Worm (Caenorhabditis elegans) whole organism, L1 larva: ENCODE data around the gene B0212.3.

Experiments
- alr-1 ChIP-seq: fragments of 200-800 bp; sonication (Bioruptor generic); optimal IDR thresholded peaks from 2 replicates; lab custom pipeline; 2018; ENCODE audit warnings: borderline replicate concordance, mild to moderate bottlenecking, missing genetic modification characterization, missing compliant biosample characterization
- ama-1 ChIP-seq: fragments of 150-350 bp; optimal IDR thresholded peaks from 2 replicates; lab custom pipeline; 2014
- ces-1 ChIP-seq: fragments of 150-350 bp; optimal IDR thresholded peaks from 2 replicates; lab custom pipeline; 2014; ENCODE audit warnings: missing biosample characterization, missing genetic modification reagents, missing genetic modification characterization
- lin-15B ChIP-seq: fragments of 150-350 bp; sonication (generic microtip); optimal IDR thresholded peaks from 3 replicates; lab custom pipeline; 2014; ENCODE audit warnings: missing biosample characterization, missing genetic modification characterization
- lir-3 ChIP-seq: sonication (generic microtip); optimal IDR thresholded peaks from 2 replicates; lab custom pipeline; 2016; ENCODE audit warnings: mild to moderate bottlenecking, missing genetic modification characterization, moderate library complexity, missing compliant biosample characterization; ENCODE audit not compliant: poor library complexity
- lsy-2 ChIP-seq, 2 experiments: fragments of 150-350 bp; optimal IDR thresholded peaks; 2 replicates each; lab custom pipeline; 2014; ENCODE audit warnings: missing biosample characterization in 2 of 2, missing genetic modification characterization in 2 of 2
- mdl-1 ChIP-seq, 2 experiments: fragments of 150-350 bp; optimal IDR thresholded peaks; 2 replicates each; lab custom pipeline; 2014 to 2017; ENCODE audit warnings: missing biosample characterization in 2 of 2, missing genetic modification characterization in 2 of 2, inconsistent platforms in 1 of 2
- nhr-237 ChIP-seq: fragments of 150-350 bp; optimal IDR thresholded peaks from 2 replicates; lab custom pipeline; 2014; ENCODE audit warnings: missing biosample characterization, missing genetic modification characterization
- skn-1 ChIP-seq: fragments of 150-350 bp; optimal IDR thresholded peaks from 2 replicates; lab custom pipeline; 2014; ENCODE audit warnings: missing biosample characterization, missing genetic modification characterization
- sup-37 ChIP-seq: fragments of 200-800 bp; sonication (Bioruptor generic); optimal IDR thresholded peaks from 2 replicates; lab custom pipeline; 2018; ENCODE audit warnings: mild to moderate bottlenecking, missing genetic modification characterization, missing compliant biosample characterization
- ztf-11 ChIP-seq, 2 experiments: sonication (generic microtip); optimal IDR thresholded peaks; 2 replicates each; lab custom pipeline; 2016 to 2017; ENCODE audit warnings: missing genetic modification characterization in 2 of 2, missing biosample characterization in 1 of 2, missing compliant biosample characterization in 1 of 2

DNA sequence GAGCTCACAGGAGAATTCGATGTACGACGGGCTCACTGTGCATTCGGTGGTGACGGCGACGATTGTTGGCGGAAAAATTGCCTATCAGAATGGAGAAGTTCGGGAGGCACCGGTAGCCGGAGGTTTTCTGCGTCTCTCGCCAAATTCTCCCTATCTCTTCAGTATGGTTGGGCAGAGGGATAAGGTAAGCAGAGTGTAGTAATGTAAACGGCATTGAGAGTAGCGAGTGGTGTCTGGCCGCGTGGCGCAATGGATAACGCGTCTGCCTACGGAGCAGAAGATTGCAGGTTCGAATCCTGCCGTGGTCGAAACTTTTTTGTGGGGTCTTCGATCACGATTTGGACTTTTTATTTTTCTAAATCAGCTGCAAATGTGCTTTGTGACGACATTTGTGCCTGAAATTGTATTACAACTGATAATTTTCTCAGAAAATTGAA, 15.4 kb upstream of the B0212.3 start:
- TF ChIP-seq skn-1 (tag; lab: Kevin White, UChicago) (peak; percentile 0), alr-1 (tag; lab: Kevin White, UChicago) (no peak), lsy-2 (tag; optimal IDR thresholded peaks at IDR 0.05; lab: Kevin White, UChicago) (peak; percentile 39 to 66), nhr-237 (tag; lab: Kevin White, UChicago) (no peak), lir-3 (tag; lab: Kevin White, UChicago) (no peak), mdl-1 (tag; optimal IDR thresholded peaks at IDR 0.05; lab: Kevin White, UChicago) (peak in 1 of 2 experiments; percentile 54), ces-1 (no peak), lin-15B (tag; lab: Kevin White, UChicago) (no peak), ama-1 (lab: Kevin White, UChicago) (no peak), sup-37 (no peak), ztf-11 (tag; optimal IDR thresholded peaks at IDR 0.05; lab: Kevin White, UChicago) (no peak)
